Worm (Caenorhabditis elegans) whole organism, young adult: Measurements from ENCODE around the gene degt-1.

Experiments used
- B0035.1 ChIP-seq: sonication (generic microtip); optimal IDR thresholded peaks from 2 replicates; lab custom pipeline; 2016; ENCODE audit warnings: missing genetic modification characterization, mild to moderate bottlenecking, missing compliant biosample characterization, missing genotype, missing genetic modification reagents
- B0261.1 ChIP-seq: sonication (generic microtip); optimal IDR thresholded peaks from 2 replicates; lab custom pipeline; 2016; ENCODE audit warnings: mild to moderate bottlenecking, missing genetic modification characterization, moderate library complexity, missing compliant biosample characterization
- D2030.7 ChIP-seq: fragments of 200-800 bp; sonication (Bioruptor generic); IDR thresholded peaks from 2 replicates; pipeline ENCODE4 v1.3.6; 2022; ENCODE audit warnings: missing genetic modification reagents, missing genetic modification characterization, missing compliant biosample characterization
- F10E7.11 ChIP-seq: sonication (generic microtip); optimal IDR thresholded peaks from 2 replicates; lab custom pipeline; 2017; ENCODE audit warnings: mild to moderate bottlenecking, missing genetic modification characterization, moderate library complexity, missing compliant biosample characterization
- F23B12.7 ChIP-seq: sonication (generic microtip); optimal IDR thresholded peaks from 2 replicates; lab custom pipeline; 2017; ENCODE audit warnings: missing genetic modification characterization, mild to moderate bottlenecking, missing compliant biosample characterization, antibody characterized with exemption, moderate library complexity; ENCODE audit not compliant: insufficient read depth
- F49E8.2 ChIP-seq: sonication (generic microtip); optimal IDR thresholded peaks from 3 replicates; lab custom pipeline; 2017; ENCODE audit warnings: missing genetic modification characterization, mild to moderate bottlenecking, missing compliant biosample characterization, antibody characterized with exemption, moderate library complexity; ENCODE audit not compliant: insufficient read depth
- F52B5.7 ChIP-seq: sonication (generic microtip); optimal IDR thresholded peaks from 2 replicates; lab custom pipeline; 2016; ENCODE audit warnings: mild to moderate bottlenecking, missing genetic modification characterization, missing compliant biosample characterization
- Y53G8AR.9 ChIP-seq: fragments of 200-800 bp; sonication (Bioruptor generic); conservative IDR thresholded peaks from 2 replicates; pipeline ENCODE4 v1.3.6; 2022; ENCODE audit warnings: missing genetic modification reagents, missing genetic modification characterization, missing compliant biosample characterization
- Y79H2A.3 ChIP-seq: fragments of 200-800 bp; sonication (Bioruptor generic); conservative IDR thresholded peaks from 2 replicates; pipeline ENCODE4 v1.3.6; 2022; ENCODE audit warnings: missing genetic modification reagents, missing genetic modification characterization, missing compliant biosample characterization
- Y95B8A.8 ChIP-seq: fragments of 200-800 bp; sonication (Bioruptor generic); IDR thresholded peaks from 2 replicates; pipeline ENCODE4 v1.3.6; 2022; ENCODE audit warnings: missing genetic modification reagents, missing genetic modification characterization, missing compliant biosample characterization
- aptf-2 ChIP-seq: fragments of 200-800 bp; sonication (Bioruptor generic); conservative IDR thresholded peaks from 2 replicates; pipeline ENCODE4 v1.3.6; 2022; ENCODE audit warnings: missing genetic modification reagents, missing genetic modification characterization, missing compliant biosample characterization
- attf-5 ChIP-seq: fragments of 200-800 bp; sonication (Bioruptor generic); optimal IDR thresholded peaks from 2 replicates; lab custom pipeline; 2018; ENCODE audit warnings: mild to moderate bottlenecking, missing genetic modification characterization, missing compliant biosample characterization
- ccch-3 ChIP-seq: fragments of 200-800 bp; sonication (Bioruptor generic); optimal IDR thresholded peaks from 2 replicates; lab custom pipeline; 2018; ENCODE audit warnings: mild to moderate bottlenecking, missing genetic modification characterization, missing compliant biosample characterization
- ceh-40 ChIP-seq: fragments of 200-800 bp; sonication (Bioruptor generic); IDR thresholded peaks from 2 replicates; pipeline ENCODE4 v1.3.6; 2022; ENCODE audit warnings: missing genetic modification characterization, missing compliant biosample characterization
- ceh-58 ChIP-seq: fragments of 200-800 bp; sonication (Bioruptor generic); IDR thresholded peaks from 2 replicates; pipeline ENCODE4 v1.3.6; 2022; ENCODE audit warnings: missing genetic modification characterization, missing compliant biosample characterization
- dpff-1 ChIP-seq: sonication (generic microtip); optimal IDR thresholded peaks from 2 replicates; lab custom pipeline; 2017; ENCODE audit warnings: mild to moderate bottlenecking, missing genetic modification characterization, missing compliant biosample characterization
- ets-4 ChIP-seq: fragments of 200-800 bp; sonication (Bioruptor generic); optimal IDR thresholded peaks from 2 replicates; lab custom pipeline; 2018; ENCODE audit warnings: mild to moderate bottlenecking, missing genetic modification characterization, missing compliant biosample characterization
- hlh-26 ChIP-seq: fragments of 200-800 bp; sonication (Bioruptor generic); conservative IDR thresholded peaks from 2 replicates; pipeline ENCODE4 v1.3.6; 2022; ENCODE audit warnings: missing genetic modification reagents, missing genetic modification characterization, missing compliant biosample characterization
- hsf-1 ChIP-seq: fragments of 200-800 bp; sonication (Bioruptor generic); IDR thresholded peaks from 2 replicates; pipeline ENCODE4 v1.3.6; 2022; ENCODE audit warnings: missing genetic modification reagents, missing genetic modification characterization, missing compliant biosample characterization
- lag-1 ChIP-seq: fragments of 200-800 bp; sonication (Bioruptor generic); IDR thresholded peaks from 2 replicates; pipeline ENCODE4 v1.3.6; 2022; ENCODE audit warnings: missing genetic modification reagents, missing genetic modification characterization, missing compliant biosample characterization
- lin-54 ChIP-seq: fragments of 200-800 bp; sonication (Bioruptor generic); optimal IDR thresholded peaks from 2 replicates; lab custom pipeline; 2018; ENCODE audit warnings: mild to moderate bottlenecking, missing genetic modification characterization, missing compliant biosample characterization
- lir-1 ChIP-seq: fragments of 200-800 bp; sonication (Bioruptor generic); conservative IDR thresholded peaks from 2 replicates; pipeline ENCODE4 v1.3.6; 2022; ENCODE audit warnings: missing genetic modification reagents, missing genetic modification characterization, missing compliant biosample characterization
- lsl-1 ChIP-seq: fragments of 200-800 bp; sonication (Bioruptor generic); optimal IDR thresholded peaks from 2 replicates; lab custom pipeline; 2018; ENCODE audit warnings: mild to moderate bottlenecking, missing genetic modification characterization, moderate library complexity, missing compliant biosample characterization
- madf-8 ChIP-seq: fragments of 200-800 bp; sonication (Bioruptor generic); conservative IDR thresholded peaks from 2 replicates; pipeline ENCODE4 v1.3.6; 2022; ENCODE audit warnings: missing genetic modification reagents, missing genetic modification characterization, missing compliant biosample characterization
- nhr-120 ChIP-seq: fragments of 200-800 bp; sonication (Bioruptor generic); IDR thresholded peaks from 2 replicates; pipeline ENCODE4 v1.3.6; 2022; ENCODE audit warnings: missing genetic modification characterization, missing compliant biosample characterization
- nhr-179 ChIP-seq: sonication (generic microtip); optimal IDR thresholded peaks from 2 replicates; lab custom pipeline; 2016; ENCODE audit warnings: mild to moderate bottlenecking, missing genetic modification characterization, missing compliant biosample characterization
- nhr-80 ChIP-seq: sonication (generic microtip); optimal IDR thresholded peaks from 2 replicates; lab custom pipeline; 2016; ENCODE audit warnings: missing genetic modification characterization, missing compliant biosample characterization
- rec-8 ChIP-seq, 2 experiments: sonication (generic microtip); optimal IDR thresholded peaks; 2 replicates each; lab custom pipeline; 2016; ENCODE audit warnings: mild to moderate bottlenecking in 2 of 2, missing genetic modification characterization in 2 of 2, missing genetic modification reagents in 2 of 2, missing genotype in 2 of 2, missing biosample characterization in 1 of 2, missing compliant biosample characterization in 1 of 2, moderate library complexity in 1 of 2
- rpc-1 ChIP-seq, 2 experiments: fragments of 150-350 bp in 1 of 2; sonication (generic microtip) in 1 of 2; optimal IDR thresholded peaks; 2 replicates each; lab custom pipeline; 2014 to 2018; ENCODE audit warnings: missing biosample characterization in 1 of 2, missing genetic modification characterization in 1 of 2, missing genetic modification reagents in 1 of 2, missing genotype in 1 of 2
- sdz-38 ChIP-seq: sonication (generic microtip); optimal IDR thresholded peaks from 2 replicates; lab custom pipeline; 2016; ENCODE audit warnings: missing genotype, missing genetic modification characterization, missing compliant biosample characterization
- somi-1 ChIP-seq: fragments of 200-800 bp; sonication (Bioruptor generic); optimal IDR thresholded peaks from 2 replicates; lab custom pipeline; 2018; ENCODE audit warnings: mild to moderate bottlenecking, missing genetic modification characterization, missing compliant biosample characterization
- sptf-2 ChIP-seq: fragments of 200-800 bp; sonication (Bioruptor generic); optimal IDR thresholded peaks from 2 replicates; lab custom pipeline; 2018; ENCODE audit warnings: mild to moderate bottlenecking, missing genetic modification characterization, missing compliant biosample characterization
- tbx-9 ChIP-seq: sonication (generic microtip); optimal IDR thresholded peaks from 2 replicates; lab custom pipeline; 2016; ENCODE audit warnings: borderline replicate concordance, missing genetic modification characterization, inconsistent platforms, missing compliant biosample characterization
- tlf-1 ChIP-seq: fragments of 200-800 bp; sonication (Bioruptor generic); optimal IDR thresholded peaks from 2 replicates; lab custom pipeline; 2018; ENCODE audit warnings: mild to moderate bottlenecking, missing genetic modification characterization, missing compliant biosample characterization
- zfh-2 ChIP-seq: fragments of 200-800 bp; sonication (Bioruptor generic); conservative IDR thresholded peaks from 2 replicates; pipeline ENCODE4 v1.3.6; 2022; ENCODE audit warnings: missing genetic modification reagents, missing genetic modification characterization, missing compliant biosample characterization
- ztf-6 ChIP-seq: fragments of 200-800 bp; sonication (Bioruptor generic); IDR thresholded peaks from 2 replicates; pipeline ENCODE4 v1.3.6; 2022; ENCODE audit warnings: missing genetic modification reagents, missing genetic modification characterization, missing compliant biosample characterization

The degt-1 gene

ce11 chrV:10540024-10540423 lies at the start of gene degt-1:
Gene degt-1, plus strand, starts transcription at chrV:10540324.
- TF ChIP-seq sdz-38 (tag; lab: Kevin White, UChicago) = no peak
- TF ChIP-seq rec-8 (tag; optimal IDR thresholded peaks at IDR 0.05; lab: Kevin White, UChicago) = no peak
- no peak for TF ChIP-seq lsl-1 (GFP tag; lab: Kevin White, UChicago)
- no peak for TF ChIP-seq aptf-2 (GFP tag; lab: Robert Waterston, UW)
- no peak for TF ChIP-seq dpff-1 (tag; lab: Kevin White, UChicago)
- TF ChIP-seq nhr-120 (GFP tag; lab: Robert Waterston, UW) = no peak
- no peak for TF ChIP-seq rpc-1 (optimal IDR thresholded peaks at IDR 0.05; lab: Kevin White, UChicago)
- no peak for TF ChIP-seq rpc-1 (tag; optimal IDR thresholded peaks at IDR 0.05; lab: Kevin White, UChicago)
- no peak for TF ChIP-seq attf-5 (GFP tag; lab: Kevin White, UChicago)
- no peak for TF ChIP-seq lag-1 (GFP tag; lab: Robert Waterston, UW)
- TF ChIP-seq F52B5.7 = no peak

ce11 chrV:10491443-10491842 lies 48.7 kb upstream of the degt-1 start, which contains the start of gene aqp-5:
Gene aqp-5, plus strand, starts transcription at chrV:10491743.
- TF ChIP-seq F23B12.7 (tag; lab: Kevin White, UChicago) (no peak), ccch-3 (GFP tag; lab: Kevin White, UChicago) (no peak), hsf-1 (GFP tag; lab: Robert Waterston, UW) (no peak), D2030.7 (no peak), sptf-2 (GFP tag; lab: Kevin White, UChicago) (no peak), Y53G8AR.9 (no peak), B0261.1 (tag; lab: Kevin White, UChicago) (no peak), rec-8 (tag; optimal IDR thresholded peaks at IDR 0.05; lab: Kevin White, UChicago) (no peak)
- TF ChIP-seq, all 124 proteins: peak for 0

DNA sequence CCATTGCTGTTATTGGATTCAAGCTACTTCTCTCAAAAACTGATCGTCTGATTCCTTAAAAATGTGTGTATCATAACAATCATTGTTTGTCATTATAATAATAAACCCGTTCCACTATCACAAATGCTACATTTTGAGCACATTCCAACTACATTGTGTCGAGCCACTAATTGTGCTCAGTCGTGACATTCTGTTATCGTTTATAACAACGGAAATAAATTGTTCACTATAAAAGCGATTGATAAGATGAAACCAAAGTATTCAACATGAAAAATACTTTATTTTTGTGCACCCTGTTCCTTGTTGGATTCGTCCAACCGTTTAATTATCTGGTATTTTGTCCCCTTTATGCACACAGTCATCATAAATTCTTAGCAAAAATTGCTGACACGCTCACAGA lies 47.0 kb upstream of the degt-1 start, which contains the start of gene ugt-33:
TSS of gene ugt-33 (plus strand) at position 260 of the 400 bp plus-strand sequence.
- TF ChIP-seq nhr-80 (peak; percentile 47), tlf-1 (GFP tag; lab: Kevin White, UChicago) (no peak)

DNA sequence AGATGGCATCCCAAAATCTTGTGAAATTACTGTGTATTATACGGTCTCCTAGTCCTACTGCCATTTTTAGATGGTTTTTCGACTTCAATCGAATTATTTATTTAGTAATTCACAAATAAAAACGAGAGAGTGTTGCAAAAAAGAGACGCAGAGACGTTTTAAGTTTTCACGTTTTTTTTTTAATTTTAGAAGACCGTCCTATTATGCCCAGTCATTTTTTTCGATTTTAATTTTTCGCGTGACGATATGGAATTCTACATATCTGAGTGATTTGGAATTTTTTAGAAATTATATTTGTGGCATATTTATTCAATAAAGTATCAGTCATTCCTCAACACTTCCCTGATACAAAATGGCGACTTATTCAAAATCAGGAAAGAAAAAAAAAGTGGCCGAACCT lies 43.4 kb upstream of the degt-1 start, which contains the start of gene C35A5.4:
TSS of gene C35A5.4 (plus strand) at position 301 of the 400 bp plus-strand sequence.
- TF ChIP-seq ceh-58 (GFP tag; lab: Robert Waterston, UW) (no peak), lir-1 (GFP tag; lab: Robert Waterston, UW) (no peak), tbx-9 (tag; lab: Kevin White, UChicago) (no peak), B0035.1 (no peak), Y95B8A.8 (GFP tag; lab: Robert Waterston, UW) (no peak), somi-1 (GFP tag; lab: Kevin White, UChicago) (no peak), nhr-179 (tag; lab: Kevin White, UChicago) (no peak), ztf-6 (GFP tag; lab: Robert Waterston, UW) (no peak), F10E7.11 (tag; lab: Kevin White, UChicago) (no peak), ceh-40 (GFP tag; lab: Robert Waterston, UW) (no peak)

DNA sequence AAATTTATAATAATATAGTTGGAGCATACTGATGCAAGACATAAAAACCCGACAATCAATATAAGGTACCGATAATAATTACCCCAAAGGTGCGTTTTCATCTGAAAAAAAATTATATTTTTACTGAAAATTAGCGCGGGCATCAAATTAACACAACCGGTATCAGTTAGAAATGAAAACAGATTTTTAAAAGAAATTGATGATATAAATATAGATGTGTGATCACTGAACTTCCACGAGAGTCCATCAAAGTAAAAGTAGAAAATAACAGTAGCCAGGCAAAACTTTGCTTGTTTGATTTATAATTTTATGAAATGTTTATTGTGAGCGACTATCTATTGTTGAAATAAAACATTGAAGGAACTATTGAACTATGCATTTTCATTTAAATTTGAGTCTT lies 38.8 kb upstream of the degt-1 start, which contains the start of gene C35A5.3:
TSS of gene C35A5.3 (minus strand) at position 101 of the 400 bp plus-strand sequence.
- TF ChIP-seq lin-54 (GFP tag; lab: Kevin White, UChicago) (no peak), nhr-80 (no peak), hsf-1 (GFP tag; lab: Robert Waterston, UW) (no peak), ets-4 (GFP tag; lab: Kevin White, UChicago) (no peak), sptf-2 (GFP tag; lab: Kevin White, UChicago) (no peak), F49E8.2 (tag; lab: Kevin White, UChicago) (no peak), lag-1 (GFP tag; lab: Robert Waterston, UW) (no peak), F23B12.7 (tag; lab: Kevin White, UChicago) (no peak), Y79H2A.3 (GFP tag; lab: Robert Waterston, UW) (no peak), ceh-58 (GFP tag; lab: Robert Waterston, UW) (no peak), madf-8 (no peak), zfh-2 (GFP tag; lab: Robert Waterston, UW) (no peak), hlh-26 (no peak), B0035.1 (no peak)
